Fruit fly (Drosophila melanogaster) whole organism, embryonic: ENCODE data around the gene CG34251.

Experiments used
- Asciz ChIP-seq: fragments of 200-800 bp; sonication (Bioruptor generic); optimal IDR thresholded peaks from 2 replicates; lab custom pipeline; 2017; ENCODE audit warnings: missing biosample characterization, mild to moderate bottlenecking, missing genetic modification characterization, missing genetic modification reagents
- BtbVII ChIP-seq: fragments of 200-800 bp; sonication (Bioruptor generic); optimal IDR thresholded peaks from 3 replicates; lab custom pipeline; 2017; ENCODE audit warnings: missing biosample characterization, mild to moderate bottlenecking, missing genetic modification characterization
- CG10565 ChIP-seq: fragments of 200-800 bp; sonication (Bioruptor generic); optimal IDR thresholded peaks from 3 replicates; lab custom pipeline; 2016; ENCODE audit warnings: missing biosample characterization, mild to moderate bottlenecking, missing genetic modification characterization
- CG10654 ChIP-seq: fragments of 200-800 bp; sonication (Bioruptor generic); optimal IDR thresholded peaks from 2 replicates; lab custom pipeline; 2016; ENCODE audit warnings: missing biosample characterization, missing genetic modification characterization
- CG11456 ChIP-seq: fragments of 200-800 bp; sonication (Bioruptor generic); IDR thresholded peaks from 3 replicates; pipeline ENCODE4 v1.3.6; 2022; ENCODE audit warnings: missing biosample characterization, missing genetic modification characterization
- CG13296 ChIP-seq: fragments of 200-800 bp; sonication (Bioruptor generic); optimal IDR thresholded peaks from 3 replicates; lab custom pipeline; 2018; ENCODE audit warnings: missing biosample characterization, mild to moderate bottlenecking, missing genetic modification characterization
- CG14014 ChIP-seq: fragments of 200-800 bp; sonication (Bioruptor generic); IDR thresholded peaks from 2 replicates; pipeline ENCODE4 v1.3.6; 2022; ENCODE audit warnings: missing biosample characterization, missing genetic modification characterization
- CG15601 ChIP-seq: fragments of 200-800 bp; sonication (Bioruptor generic); optimal IDR thresholded peaks from 3 replicates; lab custom pipeline; 2019; ENCODE audit warnings: missing biosample characterization, mild to moderate bottlenecking, missing genetic modification characterization, moderate library complexity
- CG16863 ChIP-seq: fragments of 200-800 bp; sonication (Bioruptor generic); optimal IDR thresholded peaks from 3 replicates; lab custom pipeline; 2016; ENCODE audit warnings: missing biosample characterization, missing genetic modification characterization
- CG18619 ChIP-seq: fragments of 200-800 bp; sonication (Bioruptor generic); optimal IDR thresholded peaks from 3 replicates; lab custom pipeline; 2017; ENCODE audit warnings: missing biosample characterization, mild to moderate bottlenecking, missing genetic modification characterization
- CG6683 ChIP-seq: fragments of 200-800 bp; sonication (Bioruptor generic); optimal IDR thresholded peaks from 2 replicates; lab custom pipeline; 2017; ENCODE audit warnings: missing biosample characterization, mild to moderate bottlenecking, missing genetic modification characterization, missing genetic modification reagents
- CG6689 ChIP-seq: fragments of 200-800 bp; sonication (Bioruptor generic); IDR thresholded peaks from 2 replicates; pipeline ENCODE4 v1.3.6; 2022; ENCODE audit warnings: missing biosample characterization, missing genetic modification characterization
- CG6791 ChIP-seq: fragments of 200-800 bp; sonication (Bioruptor generic); IDR thresholded peaks from 3 replicates; pipeline ENCODE4 v1.3.6; 2022; ENCODE audit warnings: missing biosample characterization, missing genetic modification characterization; ENCODE audit not compliant: partially characterized antibody
- CG6813 ChIP-seq: fragments of 200-800 bp; sonication (Bioruptor generic); optimal IDR thresholded peaks from 2 replicates; lab custom pipeline; 2017; ENCODE audit warnings: missing biosample characterization, missing genetic modification characterization, mild to moderate bottlenecking, moderate library complexity, missing genetic modification reagents
- CG8281 ChIP-seq: fragments of 200-800 bp; sonication (Bioruptor generic); optimal IDR thresholded peaks from 2 replicates; lab custom pipeline; 2018; ENCODE audit warnings: missing biosample characterization, mild to moderate bottlenecking, missing genetic modification characterization, moderate library complexity
- CG8290 ChIP-seq, 3 experiments: fragments of 200-800 bp; sonication (Bioruptor generic); optimal IDR thresholded peaks; 2 replicates each; lab custom pipeline; 2016 to 2019; ENCODE audit warnings: missing biosample characterization in 3 of 3, missing genetic modification characterization in 3 of 3, mild to moderate bottlenecking in 2 of 3, moderate library complexity in 1 of 3
- CrebB ChIP-seq: fragments of 200-800 bp; sonication (Bioruptor generic); optimal IDR thresholded peaks from 3 replicates; lab custom pipeline; 2018; ENCODE audit warnings: missing biosample characterization, mild to moderate bottlenecking, missing genetic modification characterization
- Dad ChIP-seq: fragments of 200-800 bp; sonication (Bioruptor generic); optimal IDR thresholded peaks from 3 replicates; lab custom pipeline; 2016; ENCODE audit warnings: missing biosample characterization, missing genetic modification characterization
- Doc2 ChIP-seq: fragments of 200-800 bp; sonication (Bioruptor generic); IDR thresholded peaks from 2 replicates; pipeline ENCODE4 v1.3.6; 2022; ENCODE audit warnings: missing biosample characterization, missing genetic modification characterization
- Fer3 ChIP-seq: fragments of 200-800 bp; sonication (Bioruptor generic); optimal IDR thresholded peaks from 2 replicates; lab custom pipeline; 2018; ENCODE audit warnings: missing biosample characterization, mild to moderate bottlenecking, missing genetic modification characterization, moderate library complexity
- Mad ChIP-seq: fragments of 200-800 bp; sonication (Bioruptor generic); optimal IDR thresholded peaks from 2 replicates; lab custom pipeline; 2016; ENCODE audit warnings: missing biosample characterization, missing genetic modification characterization
- NC2α ChIP-seq: fragments of 200-800 bp; sonication (Bioruptor generic); optimal IDR thresholded peaks from 2 replicates; lab custom pipeline; 2016; ENCODE audit warnings: missing biosample characterization, missing genetic modification characterization
- Ravus ChIP-seq: fragments of 200-800 bp; sonication (Bioruptor generic); IDR thresholded peaks from 2 replicates; pipeline ENCODE4 v1.3.6; 2022; ENCODE audit warnings: missing biosample characterization, missing genetic modification characterization
- caup ChIP-seq: fragments of 200-800 bp; sonication (Bioruptor generic); optimal IDR thresholded peaks from 3 replicates; lab custom pipeline; 2017; ENCODE audit warnings: missing biosample characterization, mild to moderate bottlenecking, missing genetic modification characterization, moderate library complexity; ENCODE audit not compliant: severe bottlenecking
- chm ChIP-seq: fragments of 200-800 bp; sonication (Bioruptor generic); IDR thresholded peaks from 2 replicates; pipeline ENCODE4 v1.3.6; 2022; ENCODE audit warnings: missing biosample characterization, missing genetic modification characterization
- da ChIP-seq: fragments of 200-800 bp; sonication (Bioruptor generic); optimal IDR thresholded peaks from 2 replicates; lab custom pipeline; 2016; ENCODE audit warnings: missing biosample characterization, missing genetic modification characterization
- dimm ChIP-seq: fragments of 200-800 bp; sonication (Bioruptor generic); IDR thresholded peaks from 2 replicates; pipeline ENCODE4 v1.3.6; 2022; ENCODE audit warnings: missing biosample characterization, missing genetic modification characterization
- dmrt11E ChIP-seq: fragments of 200-800 bp; sonication (Bioruptor generic); optimal IDR thresholded peaks from 3 replicates; lab custom pipeline; 2018; ENCODE audit warnings: missing biosample characterization, mild to moderate bottlenecking, missing genetic modification characterization, moderate library complexity
- gfzf ChIP-seq: fragments of 200-800 bp; sonication (Bioruptor generic); optimal IDR thresholded peaks from 2 replicates; lab custom pipeline; 2016; ENCODE audit warnings: missing biosample characterization, mild to moderate bottlenecking, missing genetic modification characterization, moderate library complexity
- insv ChIP-seq, 2 experiments: fragments of 200-800 bp; sonication (Bioruptor generic); optimal IDR thresholded peaks; 3 replicates each; lab custom pipeline; 2016 to 2018; ENCODE audit warnings: missing biosample characterization in 2 of 2, missing genetic modification characterization in 2 of 2
- jumu ChIP-seq: fragments of 200-800 bp; sonication (Bioruptor generic); optimal IDR thresholded peaks from 3 replicates; lab custom pipeline; 2016; ENCODE audit warnings: missing biosample characterization, missing genetic modification characterization
- lab ChIP-seq: fragments of 200-800 bp; sonication (Bioruptor generic); optimal IDR thresholded peaks from 3 replicates; lab custom pipeline; 2017; ENCODE audit warnings: missing biosample characterization, missing genetic modification characterization, mild to moderate bottlenecking, moderate library complexity, missing genetic modification reagents
- lbe ChIP-seq: fragments of 200-800 bp; sonication (Bioruptor generic); optimal IDR thresholded peaks from 2 replicates; lab custom pipeline; 2016; ENCODE audit warnings: missing biosample characterization, mild to moderate bottlenecking, missing genetic modification characterization
- maf-S ChIP-seq: fragments of 200-800 bp; sonication (Bioruptor generic); optimal IDR thresholded peaks from 2 replicates; lab custom pipeline; 2016; ENCODE audit warnings: missing biosample characterization, missing genetic modification characterization
- mam ChIP-seq: fragments of 200-800 bp; sonication (Bioruptor generic); optimal IDR thresholded peaks from 3 replicates; lab custom pipeline; 2016; ENCODE audit warnings: missing biosample characterization, missing genetic modification characterization
- nau ChIP-seq: fragments of 200-800 bp; sonication (Bioruptor generic); optimal IDR thresholded peaks from 3 replicates; lab custom pipeline; 2017; ENCODE audit warnings: missing biosample characterization, mild to moderate bottlenecking, missing genetic modification characterization, missing genetic modification reagents
- odd ChIP-seq: fragments of 200-800 bp; sonication (Bioruptor generic); optimal IDR thresholded peaks from 2 replicates; lab custom pipeline; 2017; ENCODE audit warnings: missing biosample characterization, mild to moderate bottlenecking, missing genetic modification characterization
- otp ChIP-seq: fragments of 200-800 bp; sonication (Bioruptor generic); IDR thresholded peaks from 3 replicates; pipeline ENCODE4, ENCODE4 v1.3.6; 2022; ENCODE audit warnings: missing biosample characterization, missing genetic modification characterization
- psq ChIP-seq: fragments of 200-800 bp; sonication (Bioruptor generic); optimal IDR thresholded peaks from 2 replicates; lab custom pipeline; 2017; ENCODE audit warnings: missing biosample characterization, missing genetic modification characterization
- pzg ChIP-seq: fragments of 200-800 bp; sonication (Bioruptor generic); optimal IDR thresholded peaks from 3 replicates; lab custom pipeline; 2018; ENCODE audit warnings: missing biosample characterization, mild to moderate bottlenecking, missing genetic modification characterization, moderate library complexity
- ro ChIP-seq: fragments of 200-800 bp; sonication (Bioruptor generic); IDR thresholded peaks from 2 replicates; pipeline ENCODE4 v1.3.6; 2022; ENCODE audit warnings: missing biosample characterization, missing genetic modification characterization
- row ChIP-seq: fragments of 200-800 bp; sonication (Bioruptor generic); IDR thresholded peaks from 3 replicates; pipeline ENCODE4 v1.3.6; 2022; ENCODE audit warnings: missing biosample characterization, missing genetic modification characterization
- run ChIP-seq: fragments of 200-800 bp; sonication (Bioruptor generic); optimal IDR thresholded peaks from 3 replicates; lab custom pipeline; 2018; ENCODE audit warnings: missing biosample characterization, mild to moderate bottlenecking, missing genetic modification characterization
- schlank ChIP-seq: fragments of 200-800 bp; sonication (Bioruptor generic); optimal IDR thresholded peaks from 2 replicates; lab custom pipeline; 2018; ENCODE audit warnings: missing biosample characterization, mild to moderate bottlenecking, missing genetic modification characterization
- sens-2 ChIP-seq: fragments of 200-800 bp; sonication (Bioruptor generic); IDR thresholded peaks from 2 replicates; pipeline ENCODE4 v1.3.6; 2022; ENCODE audit warnings: missing biosample characterization, missing genetic modification characterization
- slbo ChIP-seq: fragments of 200-800 bp; sonication (Bioruptor generic); IDR thresholded peaks from 2 replicates; pipeline ENCODE4 v1.3.6; 2022; ENCODE audit warnings: missing biosample characterization, missing genetic modification characterization
- trh ChIP-seq: fragments of 200-800 bp; sonication (Bioruptor generic); optimal IDR thresholded peaks from 2 replicates; lab custom pipeline; 2016; ENCODE audit warnings: missing biosample characterization, missing genetic modification characterization
- unpg ChIP-seq: fragments of 200-800 bp; sonication (Bioruptor generic); optimal IDR thresholded peaks from 3 replicates; lab custom pipeline; 2018; ENCODE audit warnings: missing biosample characterization, mild to moderate bottlenecking, missing genetic modification characterization, moderate library complexity
- vfl ChIP-seq: fragments of 200-800 bp; sonication (Bioruptor generic); optimal IDR thresholded peaks from 2 replicates; lab custom pipeline; 2016; ENCODE audit warnings: missing biosample characterization, missing genetic modification characterization
- wek ChIP-seq: fragments of 200-800 bp; sonication (Bioruptor generic); optimal IDR thresholded peaks from 3 replicates; lab custom pipeline; 2018; ENCODE audit warnings: missing biosample characterization, mild to moderate bottlenecking, missing genetic modification characterization, moderate library complexity
- zen ChIP-seq: fragments of 200-800 bp; sonication (Bioruptor generic); optimal IDR thresholded peaks from 3 replicates; lab custom pipeline; 2018; ENCODE audit warnings: missing biosample characterization, mild to moderate bottlenecking, missing genetic modification characterization, moderate library complexity

Gene CG34251

dm6 chr3L:17625014-17625413 is 46.4 kb upstream of the CG34251 start (continued):
- TF ChIP-seq CG8290 (GFP tag; optimal IDR thresholded peaks at IDR 0.05; lab: Kevin White, UChicago) (no peak), CG8290 (tag; optimal IDR thresholded peaks at IDR 0.05; lab: Kevin White, UChicago) (peak in 1 of 2 experiments; percentile 46), slbo (GFP tag; lab: Robert Waterston, UW) (no peak), unpg (GFP tag; lab: Kevin White, UChicago) (peak; percentile 12), dimm (GFP tag; lab: Robert Waterston, UW) (no peak), CG10654 (GFP tag; lab: Kevin White, UChicago) (no peak), CG6813 (GFP tag; lab: Kevin White, UChicago) (peak; percentile 9), Dad (GFP tag; lab: Kevin White, UChicago) (no peak), lbe (GFP tag; lab: Kevin White, UChicago) (no peak), CG16863 (GFP tag; lab: Kevin White, UChicago) (no peak), da (GFP tag; lab: Kevin White, UChicago) (no peak), vfl (GFP tag; lab: Kevin White, UChicago) (no peak), Fer3 (tag; lab: Kevin White, UChicago) (peak; percentile 46), lab (GFP tag; lab: Kevin White, UChicago) (peak; percentile 43), CG6791 (GFP tag; lab: Robert Waterston, UW) (no peak), CG10565 (GFP tag; lab: Kevin White, UChicago) (no peak), insv (GFP tag; optimal IDR thresholded peaks at IDR 0.05; lab: Kevin White, UChicago) (peak in 1 of 2 experiments; percentile 12), schlank (tag; lab: Kevin White, UChicago) (peak; percentile 52), nau (GFP tag; lab: Kevin White, UChicago) (no peak), Ravus (no peak), CG6689 (GFP tag; lab: Robert Waterston, UW) (no peak), odd (peak; percentile 47), psq (GFP tag; lab: Kevin White, UChicago) (no peak), CG13296 (GFP tag; lab: Kevin White, UChicago) (peak; percentile 52), CG6683 (GFP tag; lab: Kevin White, UChicago) (no peak), Mad (GFP tag; lab: Kevin White, UChicago) (no peak), caup (GFP tag; lab: Kevin White, UChicago) (peak; percentile 2), CG11456 (GFP tag; lab: Robert Waterston, UW) (no peak), dmrt11E (no peak), NC2α (no peak), run (no peak), CG15601 (tag; lab: Kevin White, UChicago) (peak; percentile 47), row (GFP tag; lab: Robert Waterston, UW) (no peak), ro (GFP tag; lab: Robert Waterston, UW) (no peak), Doc2 (GFP tag; lab: Robert Waterston, UW) (no peak), Asciz (GFP tag; lab: Kevin White, UChicago) (no peak), gfzf (GFP tag; lab: Kevin White, UChicago) (no peak), zen (tag; lab: Kevin White, UChicago) (no peak), CG18619 (no peak), otp (GFP tag; lab: Robert Waterston, UW) (no peak), pzg (GFP tag; lab: Kevin White, UChicago) (no peak), CrebB (tag; lab: Kevin White, UChicago) (peak; percentile 41), wek (peak; percentile 31), sens-2 (no peak), CG14014 (peak; percentile 32; the same call in 1 of the 2 replicates), mam (GFP tag; lab: Kevin White, UChicago) (no peak), chm (GFP tag; lab: Robert Waterston, UW) (no peak), CG8281 (tag; lab: Kevin White, UChicago) (peak; percentile 6), BtbVII (GFP tag; lab: Kevin White, UChicago) (no peak), maf-S (GFP tag; lab: Kevin White, UChicago) (no peak), jumu (no peak), trh (no peak)
